Worm (Caenorhabditis elegans): ENCODE results near the gene F01F1.15.

Gene F01F1.15

DNA sequence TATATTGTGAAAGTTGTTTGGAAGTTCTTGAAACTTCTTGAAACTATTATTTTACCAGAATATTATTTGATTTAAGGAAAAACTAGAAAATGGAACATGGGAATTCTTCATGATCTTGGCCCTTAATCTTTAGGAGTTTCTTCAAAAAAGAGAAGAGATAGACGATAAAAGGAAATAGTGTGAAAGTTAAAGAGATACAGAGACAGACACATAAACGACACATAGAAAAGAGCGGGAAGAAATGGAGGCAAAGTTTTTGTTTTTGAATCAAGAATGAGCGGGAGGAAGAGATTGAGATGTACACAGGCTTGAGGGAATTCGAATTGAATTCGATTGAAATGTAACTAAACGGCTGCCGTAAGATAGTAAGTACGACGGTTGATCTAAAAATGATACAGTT, 28.1 kb upstream of the F01F1.15 start:
- TF ChIP-seq nhr-2 (tag; optimal IDR thresholded peaks at IDR 0.05) = no peak
- peak; percentile 27 for TF ChIP-seq ces-1 (GFP tag; optimal IDR thresholded peaks at IDR 0.05)

DNA sequence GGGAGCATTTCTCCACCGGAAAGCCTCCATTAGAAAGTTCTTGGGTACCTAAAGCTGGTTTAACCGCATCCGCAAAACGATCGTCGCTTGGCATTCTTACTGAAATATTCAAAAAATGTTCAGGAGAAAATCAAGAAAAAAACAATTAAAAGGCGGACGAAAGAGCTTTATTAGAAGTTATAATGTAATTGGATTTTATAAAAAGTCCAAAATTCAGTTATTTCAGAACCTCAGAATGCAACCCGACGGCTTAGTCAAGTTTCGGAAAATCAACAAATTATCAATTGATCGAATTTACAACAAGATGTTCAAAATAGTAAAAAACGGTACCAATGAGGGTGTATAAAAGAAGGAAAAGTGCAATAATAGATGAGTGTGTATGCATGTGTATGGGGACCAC, 26.6 kb upstream of the F01F1.15 start, which contains the start of gene pxl-1:
Gene pxl-1 (minus strand): TSS at position 101 of the 400 bp plus-strand sequence.
- no peak for TF ChIP-seq nhr-28 (tag; optimal IDR thresholded peaks at IDR 0.05)
- TF ChIP-seq ceh-39 (tag; optimal IDR thresholded peaks at IDR 0.05) = no peak
- no peak for TF ChIP-seq sptf-1 (tag; optimal IDR thresholded peaks at IDR 0.05)
- TF ChIP-seq sem-2 (GFP tag; optimal IDR thresholded peaks at IDR 0.05) = no peak
- no peak for TF ChIP-seq flh-1 (GFP tag; optimal IDR thresholded peaks at IDR 0.05)
- TF ChIP-seq unc-62 (GFP tag; optimal IDR thresholded peaks at IDR 0.05) = no peak
- TF ChIP-seq cnd-1 (tag; optimal IDR thresholded peaks at IDR 0.05) = no peak
- no peak for TF ChIP-seq lin-13 (tag; optimal IDR thresholded peaks at IDR 0.05)
- no peak for TF ChIP-seq nhr-12 (tag; optimal IDR thresholded peaks at IDR 0.05)
- TF ChIP-seq ceh-83 (GFP tag; optimal IDR thresholded peaks at IDR 0.05) = no peak
- TF ChIP-seq M03D4.4 (tag; optimal IDR thresholded peaks at IDR 0.05) = no peak
- TF ChIP-seq hlh-1 (tag; optimal IDR thresholded peaks at IDR 0.05) = no peak
- TF ChIP-seq ham-2 (GFP tag; optimal IDR thresholded peaks at IDR 0.05) = no peak
- TF ChIP-seq bed-3 (GFP tag; optimal IDR thresholded peaks at IDR 0.05) = no peak
- no peak for TF ChIP-seq ces-1 (GFP tag; optimal IDR thresholded peaks at IDR 0.05)

DNA sequence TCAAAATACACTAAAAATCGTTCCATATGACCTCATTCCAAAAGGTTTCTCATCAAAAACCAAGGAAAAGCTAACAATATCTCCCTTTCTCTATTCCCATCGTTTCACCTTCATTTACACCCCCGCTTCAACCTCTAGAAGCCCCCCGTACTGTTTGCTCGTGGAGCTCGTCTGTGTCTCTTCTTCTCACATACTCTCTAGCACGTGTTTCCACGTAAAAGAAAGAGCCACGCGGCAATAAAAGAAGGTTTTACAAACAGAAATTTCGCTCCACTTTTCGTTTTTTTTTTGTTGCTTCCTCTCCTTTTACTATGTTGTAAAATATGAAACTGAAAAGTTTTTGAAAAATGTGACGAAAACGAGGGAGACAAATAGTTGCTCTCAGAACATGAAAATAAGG, 23.6 kb upstream of the F01F1.15 start:
- TF ChIP-seq ham-2 (GFP tag; optimal IDR thresholded peaks at IDR 0.05) (no peak), mab-5 (tag; optimal IDR thresholded peaks at IDR 0.05) (no peak), nhr-28 (tag; optimal IDR thresholded peaks at IDR 0.05) (no peak), mls-2 (tag; optimal IDR thresholded peaks at IDR 0.05) (no peak), elt-1 (tag; optimal IDR thresholded peaks at IDR 0.05; ENCODE audit: borderline replicate concordance, insufficient read depth) (no peak), unc-120 (tag; optimal IDR thresholded peaks at IDR 0.05; ENCODE audit: poor library complexity, severe bottlenecking) (no peak), ceh-83 (GFP tag; optimal IDR thresholded peaks at IDR 0.05) (no peak), drap-1 (GFP tag; optimal IDR thresholded peaks at IDR 0.05) (no peak), ceh-43 (GFP tag; optimal IDR thresholded peaks at IDR 0.05) (no peak), hlh-1 (tag; optimal IDR thresholded peaks at IDR 0.05) (no peak), tbx-8 (GFP tag; optimal IDR thresholded peaks at IDR 0.05) (no peak), sptf-1 (tag; optimal IDR thresholded peaks at IDR 0.05) (no peak), bed-3 (GFP tag; optimal IDR thresholded peaks at IDR 0.05) (no peak), elt-3 (tag; optimal IDR thresholded peaks at IDR 0.05) (no peak), flh-1 (GFP tag; optimal IDR thresholded peaks at IDR 0.05) (no peak), unc-39 (tag; optimal IDR thresholded peaks at IDR 0.05) (no peak), lin-32 (GFP tag; optimal IDR thresholded peaks at IDR 0.05) (no peak), lsy-2 (tag; optimal IDR thresholded peaks at IDR 0.05) (no peak), nhr-237 (tag; optimal IDR thresholded peaks at IDR 0.05) (no peak)

- TF ChIP-seq elt-3 (tag; optimal IDR thresholded peaks at IDR 0.05) (no peak), nhr-28 (tag; optimal IDR thresholded peaks at IDR 0.05) (no peak), unc-62 (GFP tag; optimal IDR thresholded peaks at IDR 0.05) (no peak), lin-32 (GFP tag; optimal IDR thresholded peaks at IDR 0.05) (no peak), bed-3 (GFP tag; optimal IDR thresholded peaks at IDR 0.05) (no peak), drap-1 (GFP tag; optimal IDR thresholded peaks at IDR 0.05) (no peak), sptf-1 (tag; optimal IDR thresholded peaks at IDR 0.05) (no peak), nhr-76 (tag; optimal IDR thresholded peaks at IDR 0.05) (no peak), ztf-11 (tag; optimal IDR thresholded peaks at IDR 0.05) (no peak), mls-2 (tag; optimal IDR thresholded peaks at IDR 0.05) (no peak), flh-1 (GFP tag; optimal IDR thresholded peaks at IDR 0.05) (no peak), cnd-1 (tag; optimal IDR thresholded peaks at IDR 0.05) (no peak), unc-120 (tag; optimal IDR thresholded peaks at IDR 0.05; ENCODE audit: poor library complexity, severe bottlenecking) (no peak), hlh-1 (tag; optimal IDR thresholded peaks at IDR 0.05) (no peak), ceh-43 (GFP tag; optimal IDR thresholded peaks at IDR 0.05) (no peak), sem-2 (GFP tag; optimal IDR thresholded peaks at IDR 0.05) (no peak), blmp-1 (tag; optimal IDR thresholded peaks at IDR 0.05) (no peak), unc-39 (tag; optimal IDR thresholded peaks at IDR 0.05) (no peak)
Measured at ce11 chrIII:5888675-5889074, 19.3 kb upstream of the F01F1.15 start, which contains the start of gene C28H8.8. Gene C28H8.8, minus strand, starts transcription at chrIII:5888775.

ce11 chrIII:5886893-5887292, 17.6 kb upstream of the F01F1.15 start, which contains the start of gene C28H8.7:
Gene C28H8.7, minus strand, starts transcription at chrIII:5886993.
- TF ChIP-seq M03D4.4 (tag; optimal IDR thresholded peaks at IDR 0.05) (no peak), hlh-1 (tag; optimal IDR thresholded peaks at IDR 0.05) (no peak), unc-120 (tag; optimal IDR thresholded peaks at IDR 0.05; ENCODE audit: poor library complexity, severe bottlenecking) (no peak), unc-62 (GFP tag; optimal IDR thresholded peaks at IDR 0.05) (no peak), unc-39 (tag; optimal IDR thresholded peaks at IDR 0.05) (no peak), blmp-1 (tag; optimal IDR thresholded peaks at IDR 0.05) (no peak), mab-5 (tag; optimal IDR thresholded peaks at IDR 0.05) (no peak), lin-32 (GFP tag; optimal IDR thresholded peaks at IDR 0.05) (no peak), lsy-2 (tag; optimal IDR thresholded peaks at IDR 0.05) (no peak), ceh-83 (GFP tag; optimal IDR thresholded peaks at IDR 0.05) (no peak), cnd-1 (tag; optimal IDR thresholded peaks at IDR 0.05) (no peak), nhr-28 (tag; optimal IDR thresholded peaks at IDR 0.05) (no peak)

All from whole organism, mixed stage, embryonic.